In genomic region chrV:15512856-15513756, ce11 we compare ENCODE assay signal across 3 worm cellular contexts.
TF ChIP-seq lines count a peak whose summit lies in the region.

No protein-coding gene starts in this region.

TF ChIP-seq in whole organism, L4 larva, 104 proteins besides CTCF, POLR2A, EP300 and RAD21 (continues in another document):
- TF ChIP-seq mes-2 (tag; optimal IDR thresholded peaks at IDR 0.05; lab: Kevin White, UChicago; ENCODE audit: poor library complexity, severe bottlenecking) = peak; percentile 21
- TF ChIP-seq jun-1 (tag; optimal IDR thresholded peaks at IDR 0.05; lab: Kevin White, UChicago) = no peak
- TF ChIP-seq arid-1 (GFP tag; conservative IDR thresholded peaks at IDR 0.05; lab: Robert Waterston, UW) = 0 out of 2 replicates have a peak, but pooled peaks have one; percentile 16
- peak; percentile 53; the same call in 1 of the 2 replicates for TF ChIP-seq set-16 (GFP tag; IDR thresholded peaks at IDR 0.05; lab: Robert Waterston, UW)
- TF ChIP-seq zag-1 (tag; optimal IDR thresholded peaks at IDR 0.05; lab: Kevin White, UChicago) = no peak
- no peak for TF ChIP-seq ceh-44 (GFP tag; IDR thresholded peaks at IDR 0.05; lab: Robert Waterston, UW)
- peak; percentile 69 for TF ChIP-seq F49E8.2 (tag; optimal IDR thresholded peaks at IDR 0.05; lab: Kevin White, UChicago; ENCODE audit: borderline replicate concordance)
- TF ChIP-seq mxl-2 (GFP tag; conservative IDR thresholded peaks at IDR 0.05; lab: Robert Waterston, UW) = no peak
- peak; percentile 23 for TF ChIP-seq Y5F2A.4 (GFP tag; optimal IDR thresholded peaks at IDR 0.05; lab: Kevin White, UChicago)
- TF ChIP-seq Y48G9A.11 (GFP tag; IDR thresholded peaks at IDR 0.05; lab: Robert Waterston, UW) = peak; percentile 50; the same call in 1 of the 2 replicates
- TF ChIP-seq D1046.2 (GFP tag; IDR thresholded peaks at IDR 0.05; lab: Robert Waterston, UW) = no peak
- TF ChIP-seq F10B5.3 (tag; optimal IDR thresholded peaks at IDR 0.05; lab: Kevin White, UChicago) = peak; percentile 17
- TF ChIP-seq zfp-2 (tag; optimal IDR thresholded peaks at IDR 0.05; lab: Kevin White, UChicago) = no peak
- peak; percentile 11 for TF ChIP-seq unc-130 (GFP tag; optimal IDR thresholded peaks at IDR 0.05; lab: Kevin White, UChicago)
- no peak for TF ChIP-seq F44E2.7 (GFP tag; IDR thresholded peaks at IDR 0.05; lab: Robert Waterston, UW)
- no peak for TF ChIP-seq zip-2 (tag; optimal IDR thresholded peaks at IDR 0.05; lab: Kevin White, UChicago)
- no peak for TF ChIP-seq mep-1 (tag; optimal IDR thresholded peaks at IDR 0.05; lab: Kevin White, UChicago)
- TF ChIP-seq R02D3.7 (tag; optimal IDR thresholded peaks at IDR 0.05; lab: Kevin White, UChicago) = no peak
- no peak for TF ChIP-seq lin-15B (tag; optimal IDR thresholded peaks at IDR 0.05; lab: Kevin White, UChicago)
- no peak for TF ChIP-seq php-3 (GFP tag; IDR thresholded peaks at IDR 0.05; lab: Robert Waterston, UW)
- TF ChIP-seq ztf-7 (tag; optimal IDR thresholded peaks at IDR 0.05; lab: Kevin White, UChicago) = no peak
- TF ChIP-seq egl-43 (GFP tag; IDR thresholded peaks at IDR 0.05; lab: Robert Waterston, UW) = no peak
- peak; percentile 62 for TF ChIP-seq lin-38 (GFP tag; IDR thresholded peaks at IDR 0.05; lab: Robert Waterston, UW)
- 0 out of 2 replicates have a peak, but pooled peaks have one; percentile 12 for TF ChIP-seq daf-19 (GFP tag; conservative IDR thresholded peaks at IDR 0.05; lab: Robert Waterston, UW)
- peak; percentile 46 for TF ChIP-seq aha-1 (tag; lab: Kevin White, UChicago)
- TF ChIP-seq rbr-2 (tag; optimal IDR thresholded peaks at IDR 0.05; lab: Kevin White, UChicago) = no peak
- TF ChIP-seq dmd-9 (GFP tag; IDR thresholded peaks at IDR 0.05; lab: Robert Waterston, UW) = no peak
- TF ChIP-seq ceh-28 (tag; optimal IDR thresholded peaks at IDR 0.05; lab: Kevin White, UChicago) = no peak
- no peak for TF ChIP-seq dve-1 (tag; optimal IDR thresholded peaks at IDR 0.05; lab: Kevin White, UChicago; ENCODE audit: insufficient read depth)
- 0 out of 2 replicates have a peak, but pooled peaks have one; percentile 40 for TF ChIP-seq nhr-42 (GFP tag; IDR thresholded peaks at IDR 0.05; lab: Robert Waterston, UW)

TF ChIP-seq in whole organism, mixed stage, embryonic, 35 proteins besides CTCF, POLR2A, EP300 and RAD21:
- TF ChIP-seq ceh-43 (GFP tag; optimal IDR thresholded peaks at IDR 0.05; lab: Kevin White, UChicago) (no peak), zip-8 (tag; optimal IDR thresholded peaks at IDR 0.05; lab: Kevin White, UChicago) (peak; percentile 82)
TF ChIP-seq in whole organism, mixed stage, embryonic: peak in this region for 1.

TF ChIP-seq in whole organism, young adult, 124 proteins besides CTCF, POLR2A, EP300 and RAD21:
- TF ChIP-seq ceh-58 (GFP tag; IDR thresholded peaks at IDR 0.05; lab: Robert Waterston, UW) (0 out of 2 replicates have a peak, but pooled peaks have one; percentile 27), pbrm-1 (GFP tag; IDR thresholded peaks at IDR 0.05; lab: Robert Waterston, UW) (peak; percentile 7; the same call in 1 of the 2 replicates), lin-54 (GFP tag; optimal IDR thresholded peaks at IDR 0.05; lab: Kevin White, UChicago) (peak; percentile 43), D2030.7 (GFP tag; IDR thresholded peaks at IDR 0.05; lab: Robert Waterston, UW) (no peak; the same call in 1 of the 2 replicates), madf-6 (GFP tag; IDR thresholded peaks at IDR 0.05; lab: Robert Waterston, UW) (peak; percentile 79), cebp-1 (GFP tag; IDR thresholded peaks at IDR 0.05; lab: Robert Waterston, UW) (no peak), cebp-1 (tag; optimal IDR thresholded peaks at IDR 0.05; lab: Kevin White, UChicago) (peak; percentile 2), ceh-40 (GFP tag; IDR thresholded peaks at IDR 0.05; lab: Robert Waterston, UW) (0 out of 2 replicates have a peak, but pooled peaks have one; percentile 1), lsl-1 (GFP tag; optimal IDR thresholded peaks at IDR 0.05; lab: Kevin White, UChicago) (peak; percentile 42), Y56A3A.18 (GFP tag; IDR thresholded peaks at IDR 0.05; lab: Robert Waterston, UW) (peak; percentile 42; the same call in 1 of the 2 replicates), lsy-27 (tag; optimal IDR thresholded peaks at IDR 0.05; lab: Kevin White, UChicago; ENCODE audit: borderline replicate concordance, insufficient read depth) (no peak), snpc-3.4 (tag; optimal IDR thresholded peaks at IDR 0.05; lab: Kevin White, UChicago) (no peak), hsf-1 (GFP tag; IDR thresholded peaks at IDR 0.05; lab: Robert Waterston, UW) (peak; percentile 77), tbp1 (GFP tag; optimal IDR thresholded peaks at IDR 0.05; lab: Kevin White, UChicago) (peak; percentile 41), die-1 (tag; optimal IDR thresholded peaks at IDR 0.05; lab: Kevin White, UChicago) (peak; percentile 20), F10E7.11 (tag; optimal IDR thresholded peaks at IDR 0.05; lab: Kevin White, UChicago) (peak; percentile 8), ceh-100 (GFP tag; IDR thresholded peaks at IDR 0.05; lab: Robert Waterston, UW) (peak; percentile 28; the same call in 1 of the 2 replicates), ceh-91 (GFP tag; IDR thresholded peaks at IDR 0.05; lab: Robert Waterston, UW) (no peak), rcor-1 (GFP tag; IDR thresholded peaks at IDR 0.05; lab: Robert Waterston, UW) (peak; percentile 17; the same call in 1 of the 2 replicates), tlf-1 (GFP tag; optimal IDR thresholded peaks at IDR 0.05; lab: Kevin White, UChicago) (peak; percentile 34), F49E8.2 (tag; optimal IDR thresholded peaks at IDR 0.05; lab: Kevin White, UChicago; ENCODE audit: insufficient read depth) (peak; percentile 84), sptf-2 (GFP tag; optimal IDR thresholded peaks at IDR 0.05; lab: Kevin White, UChicago) (no peak), nfyb-1 (GFP tag; IDR thresholded peaks at IDR 0.05; lab: Robert Waterston, UW) (no peak), Y67H2A.10 (GFP tag; conservative IDR thresholded peaks at IDR 0.05; lab: Robert Waterston, UW) (no peak), snpc-4 (GFP tag; optimal IDR thresholded peaks at IDR 0.05; lab: Kevin White, UChicago) (no peak), snpc-4 (tag; optimal IDR thresholded peaks at IDR 0.05; lab: Kevin White, UChicago) (peak in 2 of 4 experiments; percentile 6 to 23), ekl-4 (GFP tag; IDR thresholded peaks at IDR 0.05; lab: Robert Waterston, UW) (peak; percentile 81), mcd-1 (GFP tag; IDR thresholded peaks at IDR 0.05; lab: Robert Waterston, UW) (peak; percentile 38; the same call in 1 of the 2 replicates), F33H1.4 (GFP tag; IDR thresholded peaks at IDR 0.05; lab: Robert Waterston, UW) (0 out of 2 replicates have a peak, but pooled peaks have one; percentile 41), attf-5 (GFP tag; optimal IDR thresholded peaks at IDR 0.05; lab: Kevin White, UChicago) (peak; percentile 19), ZK185.1 (tag; optimal IDR thresholded peaks at IDR 0.05; lab: Kevin White, UChicago; ENCODE audit: poor library complexity, severe bottlenecking) (no peak), hlh-26 (GFP tag; conservative IDR thresholded peaks at IDR 0.05; lab: Robert Waterston, UW) (0 out of 2 replicates have a peak, but pooled peaks have one; percentile 65), snpc-1.1 (tag; optimal IDR thresholded peaks at IDR 0.05; lab: Kevin White, UChicago; ENCODE audit: insufficient read depth) (no peak), lin-26 (GFP tag; IDR thresholded peaks at IDR 0.05; lab: Robert Waterston, UW) (peak; percentile 70; the same call in 1 of the 2 replicates), ztf-18 (tag; optimal IDR thresholded peaks at IDR 0.05; lab: Kevin White, UChicago) (peak; percentile 50), lin-35 (GFP tag; optimal IDR thresholded peaks at IDR 0.05; lab: Kevin White, UChicago) (peak in 1 of 3 experiments; percentile 32), rpc-1 (optimal IDR thresholded peaks at IDR 0.05; lab: Kevin White, UChicago) (no peak), rpc-1 (tag; optimal IDR thresholded peaks at IDR 0.05; lab: Kevin White, UChicago) (no peak), repo-1 (tag; optimal IDR thresholded peaks at IDR 0.05; lab: Kevin White, UChicago) (peak; percentile 44), hrde-1 (tag; optimal IDR thresholded peaks at IDR 0.05; lab: Kevin White, UChicago; ENCODE audit: borderline replicate concordance) (peak; percentile 52), B0336.3 (GFP tag; IDR thresholded peaks at IDR 0.05; lab: Robert Waterston, UW) (peak; percentile 96), madf-3 (GFP tag; IDR thresholded peaks at IDR 0.05; lab: Robert Waterston, UW) (peak; percentile 87; the same call in 1 of the 2 replicates), Y95B8A.8 (GFP tag; IDR thresholded peaks at IDR 0.05; lab: Robert Waterston, UW) (no peak), Y53G8AR.9 (GFP tag; conservative IDR thresholded peaks at IDR 0.05; lab: Robert Waterston, UW) (peak; percentile 46; the same call in 1 of the 2 replicates), zfh-2 (GFP tag; conservative IDR thresholded peaks at IDR 0.05; lab: Robert Waterston, UW) (peak; percentile 62), T26A5.8 (tag; optimal IDR thresholded peaks at IDR 0.05; lab: Kevin White, UChicago) (no peak), attf-6 (GFP tag; IDR thresholded peaks at IDR 0.05; lab: Robert Waterston, UW) (peak; percentile 39; the same call in 1 of the 2 replicates), B0261.1 (tag; optimal IDR thresholded peaks at IDR 0.05; lab: Kevin White, UChicago) (peak; percentile 18), ceh-27 (GFP tag; optimal IDR thresholded peaks at IDR 0.05; lab: Kevin White, UChicago) (peak; percentile 37), C17E4.6 (GFP tag; IDR thresholded peaks at IDR 0.05; lab: Robert Waterston, UW) (no peak), xnd-1 (tag; optimal IDR thresholded peaks at IDR 0.05; lab: Kevin White, UChicago) (peak; percentile 46)

Comparison
In these comparisons a context has a peak if more than half of its experiments do, and no peak if none do; other contexts are left out.
1. Of the 7 proteins assayed by ChIP-seq in both whole organism, young adult and whole organism, L4 larva: peak only in whole organism, young adult: none; only in whole organism, L4 larva: unc-130; in both: F49E8.2; in neither: 3; mixed calls (peak in some experiments, not most) for 2.